Worm (Caenorhabditis elegans): Measurements from ENCODE around the gene F31F6.3.

- TF ChIP-seq lin-15B (tag; optimal IDR thresholded peaks at IDR 0.05), result no peak
- TF ChIP-seq mdl-1 (tag; optimal IDR thresholded peaks at IDR 0.05), result no peak
- no peak for TF ChIP-seq skn-1 (tag; optimal IDR thresholded peaks at IDR 0.05)
- no peak for TF ChIP-seq fos-1 (tag; optimal IDR thresholded peaks at IDR 0.05)
- no peak for TF ChIP-seq ama-1 (optimal IDR thresholded peaks at IDR 0.05)
- TF ChIP-seq elt-2 (tag; optimal IDR thresholded peaks at IDR 0.05), result no peak
- TF ChIP-seq jun-1 (tag; optimal IDR thresholded peaks at IDR 0.05), result no peak
- TF ChIP-seq snpc-4 (tag; optimal IDR thresholded peaks at IDR 0.05), result no peak
- TF ChIP-seq unc-39 (tag; optimal IDR thresholded peaks at IDR 0.05), result no peak
- TF ChIP-seq fkh-10 (GFP tag; optimal IDR thresholded peaks at IDR 0.05), result no peak
- TF ChIP-seq nhr-11 (tag; optimal IDR thresholded peaks at IDR 0.05), result no peak
- no peak for TF ChIP-seq aly-2 (tag; optimal IDR thresholded peaks at IDR 0.05)
- no peak for TF ChIP-seq nhr-12 (tag; optimal IDR thresholded peaks at IDR 0.05)
- TF ChIP-seq nhr-28 (tag; optimal IDR thresholded peaks at IDR 0.05), result no peak
Measured at ce11 chrX:14885855-14886254, 13.2 kb upstream of the F31F6.3 start.

Data from whole organism, L3 larva.